Fruit fly (Drosophila melanogaster) whole organism, embryonic: ENCODE results near the gene CG43693.

Experiments used
- CG10959 ChIP-seq: fragments of 200-800 bp; sonication (Bioruptor generic); IDR thresholded peaks from 2 replicates; pipeline ENCODE4 v1.3.6; 2022; ENCODE audit warnings: missing biosample characterization, missing genetic modification characterization
- CG12071 ChIP-seq: fragments of 200-800 bp; sonication (Bioruptor generic); optimal IDR thresholded peaks from 3 replicates; lab custom pipeline; 2018; ENCODE audit warnings: missing biosample characterization, mild to moderate bottlenecking, missing genetic modification characterization
- CG1233 ChIP-seq: fragments of 200-800 bp; sonication (Bioruptor generic); optimal IDR thresholded peaks from 4 replicates; lab custom pipeline; 2018; ENCODE audit warnings: missing biosample characterization, mild to moderate bottlenecking, missing genetic modification characterization
- CG14050 ChIP-seq: fragments of 200-800 bp; sonication (Bioruptor generic); IDR thresholded peaks from 3 replicates; pipeline ENCODE4 v1.3.6; 2022; ENCODE audit warnings: missing biosample characterization, missing genetic modification characterization
- CG16815 ChIP-seq: fragments of 200-800 bp; sonication (Bioruptor generic); optimal IDR thresholded peaks from 3 replicates; lab custom pipeline; 2017; ENCODE audit warnings: missing biosample characterization, mild to moderate bottlenecking, missing genetic modification characterization
- CG17385 ChIP-seq: fragments of 200-800 bp; sonication (Bioruptor generic); optimal IDR thresholded peaks from 3 replicates; lab custom pipeline; 2018; ENCODE audit warnings: missing biosample characterization, mild to moderate bottlenecking, missing genetic modification characterization
- CG17829 ChIP-seq: fragments of 200-800 bp; optimal IDR thresholded peaks from 2 replicates; lab custom pipeline; 2019; ENCODE audit warnings: missing biosample characterization, mild to moderate bottlenecking, missing genetic modification characterization, moderate library complexity
- CG18262 ChIP-seq: fragments of 200-800 bp; optimal IDR thresholded peaks from 3 replicates; lab custom pipeline; 2019; ENCODE audit warnings: missing biosample characterization, mild to moderate bottlenecking, missing genetic modification characterization, moderate library complexity
- CG18476 ChIP-seq: fragments of 200-800 bp; sonication (Bioruptor generic); optimal IDR thresholded peaks from 2 replicates; lab custom pipeline; 2016; ENCODE audit warnings: missing biosample characterization, mild to moderate bottlenecking, missing genetic modification characterization
- CG18619 ChIP-seq: fragments of 200-800 bp; sonication (Bioruptor generic); optimal IDR thresholded peaks from 3 replicates; lab custom pipeline; 2017; ENCODE audit warnings: missing biosample characterization, mild to moderate bottlenecking, missing genetic modification characterization
- CG2199 ChIP-seq: fragments of 200-800 bp; sonication (Bioruptor generic); IDR thresholded peaks from 3 replicates; pipeline ENCODE4 v1.3.6; 2022; ENCODE audit warnings: missing biosample characterization, missing genetic modification characterization
- CG2712 ChIP-seq: fragments of 200-800 bp; optimal IDR thresholded peaks from 3 replicates; lab custom pipeline; 2019; ENCODE audit warnings: missing biosample characterization, mild to moderate bottlenecking, missing genetic modification characterization, moderate library complexity
- CG30020 ChIP-seq: fragments of 200-800 bp; optimal IDR thresholded peaks from 2 replicates; lab custom pipeline; 2019; ENCODE audit warnings: missing biosample characterization, mild to moderate bottlenecking, missing genetic modification characterization, moderate library complexity
- CG4328 ChIP-seq: fragments of 200-800 bp; sonication (Bioruptor generic); optimal IDR thresholded peaks from 3 replicates; lab custom pipeline; 2017; ENCODE audit warnings: missing biosample characterization, missing genetic modification reagents, missing genetic modification characterization
- CG4404 ChIP-seq: fragments of 200-800 bp; sonication (Bioruptor generic); IDR thresholded peaks from 2 replicates; pipeline ENCODE4 v1.3.6; 2022; ENCODE audit warnings: missing biosample characterization, missing genetic modification characterization
- CG4707 ChIP-seq: fragments of 200-800 bp; sonication (Bioruptor generic); optimal IDR thresholded peaks from 2 replicates; lab custom pipeline; 2018; ENCODE audit warnings: missing biosample characterization, mild to moderate bottlenecking, missing genetic modification characterization, moderate library complexity
- CG6765 ChIP-seq: fragments of 200-800 bp; sonication (Bioruptor generic); optimal IDR thresholded peaks from 3 replicates; lab custom pipeline; 2017; ENCODE audit warnings: missing biosample characterization, mild to moderate bottlenecking, missing genetic modification characterization
- CG6791 ChIP-seq: fragments of 200-800 bp; sonication (Bioruptor generic); IDR thresholded peaks from 3 replicates; pipeline ENCODE4 v1.3.6; 2022; ENCODE audit warnings: missing biosample characterization, missing genetic modification characterization; ENCODE audit not compliant: partially characterized antibody
- CG8290 ChIP-seq, 3 experiments: fragments of 200-800 bp; sonication (Bioruptor generic); optimal IDR thresholded peaks; 2 replicates each; lab custom pipeline; 2016 to 2019; ENCODE audit warnings: missing biosample characterization in 3 of 3, missing genetic modification characterization in 3 of 3, mild to moderate bottlenecking in 2 of 3, moderate library complexity in 1 of 3
- CG8388 ChIP-seq: fragments of 200-800 bp; sonication (Bioruptor generic); optimal IDR thresholded peaks from 2 replicates; lab custom pipeline; 2019; ENCODE audit warnings: missing biosample characterization, mild to moderate bottlenecking, missing genetic modification characterization, moderate library complexity
- CG9876 ChIP-seq: fragments of 200-800 bp; sonication (Bioruptor generic); optimal IDR thresholded peaks from 2 replicates; lab custom pipeline; 2016; ENCODE audit warnings: missing biosample characterization, missing genetic modification characterization
- CTCF ChIP-seq: fragments of 200-800 bp; sonication (Bioruptor generic); optimal IDR thresholded peaks from 2 replicates; lab custom pipeline; 2017; ENCODE audit warnings: missing biosample characterization, mild to moderate bottlenecking, missing genetic modification characterization, moderate library complexity
- CrebB ChIP-seq: fragments of 200-800 bp; sonication (Bioruptor generic); optimal IDR thresholded peaks from 3 replicates; lab custom pipeline; 2018; ENCODE audit warnings: missing biosample characterization, mild to moderate bottlenecking, missing genetic modification characterization
- H2.0 ChIP-seq: fragments of 200-800 bp; sonication (Bioruptor generic); IDR thresholded peaks from 2 replicates; pipeline ENCODE4 v1.3.6; 2022; ENCODE audit warnings: missing biosample characterization, missing genetic modification characterization
- HHEX ChIP-seq: fragments of 200-800 bp; sonication (Bioruptor generic); optimal IDR thresholded peaks from 3 replicates; lab custom pipeline; 2017; ENCODE audit warnings: missing biosample characterization, mild to moderate bottlenecking, missing genetic modification characterization, missing genetic modification reagents
- Hr39 ChIP-seq: fragments of >200 bp; optimal IDR thresholded peaks from 2 replicates; lab custom pipeline; 2017
- Kr ChIP-seq: fragments of 200-800 bp; sonication (Bioruptor generic); optimal IDR thresholded peaks from 2 replicates; lab custom pipeline; 2017; ENCODE audit warnings: missing biosample characterization, mild to moderate bottlenecking, missing genetic modification characterization
- Lim3 ChIP-seq: fragments of 200-800 bp; sonication (Bioruptor generic); IDR thresholded peaks from 2 replicates; pipeline ENCODE4 v1.3.6; 2022; ENCODE audit warnings: missing biosample characterization, missing genetic modification characterization
- Mad ChIP-seq: fragments of 200-800 bp; sonication (Bioruptor generic); optimal IDR thresholded peaks from 2 replicates; lab custom pipeline; 2016; ENCODE audit warnings: missing biosample characterization, missing genetic modification characterization
- NC2β ChIP-seq: fragments of 200-800 bp; sonication (Bioruptor generic); optimal IDR thresholded peaks from 2 replicates; lab custom pipeline; 2016; ENCODE audit warnings: missing biosample characterization, missing genetic modification characterization
- Opbp ChIP-seq: fragments of 200-800 bp; sonication (Bioruptor generic); IDR thresholded peaks from 3 replicates; pipeline ENCODE4 v1.3.6; 2022; ENCODE audit warnings: missing biosample characterization, missing genetic modification characterization; ENCODE audit not compliant: partially characterized antibody
- Ravus ChIP-seq: fragments of 200-800 bp; sonication (Bioruptor generic); IDR thresholded peaks from 2 replicates; pipeline ENCODE4 v1.3.6; 2022; ENCODE audit warnings: missing biosample characterization, missing genetic modification characterization
- Sry-β ChIP-seq: fragments of 200-800 bp; sonication (Bioruptor generic); optimal IDR thresholded peaks from 2 replicates; lab custom pipeline; 2018; ENCODE audit warnings: missing biosample characterization, mild to moderate bottlenecking, missing genetic modification characterization, moderate library complexity
- Trl ChIP-seq, 3 experiments: fragments of >200 bp in 2 of 3; fragments of 200-800 bp in 1 of 3; sonication (Bioruptor generic) in 1 of 3; optimal IDR thresholded peaks; 2 replicates in 1 of 3; 3 replicates in 2 of 3; lab custom pipeline; 2016 to 2017; ENCODE audit warnings: missing biosample characterization in 1 of 3, missing genetic modification characterization in 1 of 3
- Vsx1 ChIP-seq: fragments of 200-800 bp; sonication (Bioruptor generic); optimal IDR thresholded peaks from 2 replicates; lab custom pipeline; 2017; ENCODE audit warnings: missing biosample characterization, mild to moderate bottlenecking, missing genetic modification characterization, missing genetic modification reagents
- chm ChIP-seq: fragments of 200-800 bp; sonication (Bioruptor generic); IDR thresholded peaks from 2 replicates; pipeline ENCODE4 v1.3.6; 2022; ENCODE audit warnings: missing biosample characterization, missing genetic modification characterization
- ci ChIP-seq: fragments of 200-800 bp; sonication (Bioruptor generic); IDR thresholded peaks from 3 replicates; pipeline ENCODE4 v1.3.6; 2022; ENCODE audit warnings: missing biosample characterization, missing genetic modification characterization
- crc ChIP-seq: fragments of 200-800 bp; sonication (Bioruptor generic); optimal IDR thresholded peaks from 2 replicates; lab custom pipeline; 2016; ENCODE audit warnings: missing biosample characterization, missing genetic modification characterization
- danr ChIP-seq: fragments of 200-800 bp; sonication (Bioruptor generic); IDR thresholded peaks from 2 replicates; pipeline ENCODE4 v1.3.6; 2022; ENCODE audit warnings: missing biosample characterization, missing genetic modification characterization
- grau ChIP-seq: fragments of 200-800 bp; optimal IDR thresholded peaks from 3 replicates; lab custom pipeline; 2019; ENCODE audit warnings: missing biosample characterization, mild to moderate bottlenecking, missing genetic modification characterization, moderate library complexity
- hbn ChIP-seq: fragments of 200-800 bp; sonication (Bioruptor generic); IDR thresholded peaks from 2 replicates; pipeline ENCODE4 v1.3.6; 2022; ENCODE audit warnings: missing biosample characterization, missing genetic modification characterization; ENCODE audit not compliant: partially characterized antibody
- knrl ChIP-seq: fragments of 200-800 bp; sonication (Bioruptor generic); IDR thresholded peaks from 3 replicates; pipeline ENCODE4 v1.3.6; 2022; ENCODE audit warnings: missing biosample characterization, missing genetic modification characterization; ENCODE audit not compliant: partially characterized antibody
- mam ChIP-seq: fragments of 200-800 bp; sonication (Bioruptor generic); optimal IDR thresholded peaks from 3 replicates; lab custom pipeline; 2016; ENCODE audit warnings: missing biosample characterization, missing genetic modification characterization
- otp ChIP-seq: fragments of 200-800 bp; sonication (Bioruptor generic); IDR thresholded peaks from 3 replicates; pipeline ENCODE4, ENCODE4 v1.3.6; 2022; ENCODE audit warnings: missing biosample characterization, missing genetic modification characterization
- pan ChIP-seq, 4 experiments: fragments of >200 bp in 3 of 4; fragments of 200-800 bp in 1 of 4; sonication (Bioruptor generic) in 1 of 4; optimal IDR thresholded peaks in 3 of 4; IDR thresholded peaks in 1 of 4; 2 replicates each; pipeline versions ENCODE4 v1.3.6 to Lab custom; 2017 to 2022; ENCODE audit warnings: missing biosample characterization in 2 of 4, missing genetic modification characterization in 2 of 4, mixed read lengths in 1 of 4
- peb ChIP-seq: fragments of 200-800 bp; sonication (Bioruptor generic); IDR thresholded peaks from 2 replicates; pipeline ENCODE4 v1.3.6; 2022; ENCODE audit warnings: missing biosample characterization, missing genetic modification characterization
- sob ChIP-seq: fragments of 200-800 bp; sonication (Bioruptor generic); IDR thresholded peaks from 2 replicates; pipeline ENCODE4 v1.3.6; 2022; ENCODE audit warnings: missing biosample characterization, missing genetic modification characterization
- sqz ChIP-seq: fragments of 200-800 bp; sonication (Bioruptor generic); optimal IDR thresholded peaks from 3 replicates; lab custom pipeline; 2018; ENCODE audit warnings: missing biosample characterization, mild to moderate bottlenecking, missing genetic modification characterization
- sr ChIP-seq: fragments of 200-800 bp; sonication (Bioruptor generic); IDR thresholded peaks from 3 replicates; pipeline ENCODE4 v1.3.6; 2022; ENCODE audit warnings: missing biosample characterization, missing genetic modification characterization
- tio ChIP-seq: fragments of 200-800 bp; sonication (Bioruptor generic); optimal IDR thresholded peaks from 2 replicates; lab custom pipeline; 2017; ENCODE audit warnings: missing biosample characterization, missing genetic modification characterization, inconsistent platforms
- trh ChIP-seq: fragments of 200-800 bp; sonication (Bioruptor generic); optimal IDR thresholded peaks from 2 replicates; lab custom pipeline; 2016; ENCODE audit warnings: missing biosample characterization, missing genetic modification characterization

The CG43693 gene

dm6 chr3L:11046559-11046958, 4.6 kb downstream of the CG43693 start:
- TF ChIP-seq Vsx1 (GFP tag; lab: Kevin White, UChicago) (no peak), CG17829 (no peak), sob (GFP tag; lab: Robert Waterston, UW) (no peak), tio (GFP tag; lab: Kevin White, UChicago) (no peak), CG1233 (GFP tag; lab: Kevin White, UChicago) (no peak), Kr (GFP tag; lab: Kevin White, UChicago) (no peak), CG18262 (tag; lab: Kevin White, UChicago) (no peak), CG8290 (GFP tag; optimal IDR thresholded peaks at IDR 0.05; lab: Kevin White, UChicago) (peak; percentile 63), CG8290 (tag; optimal IDR thresholded peaks at IDR 0.05; lab: Kevin White, UChicago) (peak in 1 of 2 experiments; percentile 63), sr (GFP tag; lab: Robert Waterston, UW) (no peak), CG4404 (GFP tag; lab: Robert Waterston, UW) (no peak), pan (optimal IDR thresholded peaks at IDR 0.05; lab: Kevin White, UChicago) (no peak), pan (GFP tag; optimal IDR thresholded peaks at IDR 0.05 in 1 of 2, IDR thresholded peaks at IDR 0.05 in 1 of 2) (peak in 1 of 2 experiments; percentile 18), H2.0 (GFP tag; lab: Robert Waterston, UW) (no peak), NC2β (GFP tag; lab: Kevin White, UChicago) (no peak), CG6765 (GFP tag; lab: Kevin White, UChicago) (no peak), crc (no peak), Sry-β (GFP tag; lab: Kevin White, UChicago) (no peak), trh (GFP tag; lab: Kevin White, UChicago) (no peak), CG9876 (GFP tag; lab: Kevin White, UChicago) (no peak), CG4707 (GFP tag; lab: Kevin White, UChicago) (no peak), grau (no peak), otp (no peak), CG12071 (GFP tag; lab: Kevin White, UChicago) (no peak), CG14050 (no peak), CG8388 (no peak), CG30020 (tag; lab: Kevin White, UChicago) (no peak), CG18619 (no peak), hbn (no peak), CG16815 (GFP tag; lab: Kevin White, UChicago) (no peak), CG2199 (GFP tag; lab: Robert Waterston, UW) (0 out of 3 replicates have a peak, but pooled peaks have one; percentile 16), HHEX (no peak), CG4328 (GFP tag; lab: Kevin White, UChicago) (no peak), Hr39 (lab: Kevin White, UChicago) (no peak), peb (GFP tag; lab: Robert Waterston, UW) (no peak), CrebB (tag; lab: Kevin White, UChicago) (no peak), Mad (GFP tag; lab: Kevin White, UChicago) (no peak), knrl (GFP tag; lab: Robert Waterston, UW) (no peak), CG10959 (GFP tag; lab: Robert Waterston, UW) (no peak), danr (GFP tag; lab: Robert Waterston, UW) (no peak), ci (GFP tag; lab: Robert Waterston, UW) (0 out of 3 replicates have a peak, but pooled peaks have one; percentile 35), sqz (GFP tag; lab: Kevin White, UChicago) (no peak), chm (GFP tag; lab: Robert Waterston, UW) (peak; percentile 40; the same call in 1 of the 2 replicates), CG2712 (no peak), Lim3 (GFP tag; lab: Robert Waterston, UW) (no peak), CG18476 (GFP tag; lab: Kevin White, UChicago) (no peak), mam (no peak), CG17385 (GFP tag; lab: Kevin White, UChicago) (peak; percentile 0), Trl (optimal IDR thresholded peaks at IDR 0.05; lab: Kevin White, UChicago) (peak; percentile 72 to 94), Trl (GFP tag; optimal IDR thresholded peaks at IDR 0.05; lab: Kevin White, UChicago) (no peak), CTCF (GFP tag; lab: Kevin White, UChicago) (no peak), Opbp (GFP tag; lab: Robert Waterston, UW) (0 out of 3 replicates have a peak, but pooled peaks have one; percentile 18), CG6791 (GFP tag; lab: Robert Waterston, UW) (peak; percentile 65; the same call in 1 of the 3 replicates), Ravus (GFP tag; lab: Robert Waterston, UW) (no peak)
